Fruit fly (Drosophila melanogaster) whole organism, larva: ENCODE data around the gene Gr2a.
A peak's percentile ranks its signal among the peaks of the same experiment; 100 is the strongest.

Experiments used
- noc ChIP-seq: fragments of 200-800 bp; sonication (Bioruptor generic); optimal IDR thresholded peaks from 3 replicates; lab custom pipeline; 2019; ENCODE audit warnings: missing biosample characterization, mild to moderate bottlenecking, missing genetic modification characterization, moderate library complexity

The Gr2a gene

dm6 chrX:1452130-1452529, at the start of gene Gr2a:
Gene Gr2a, plus strand, starts transcription at chrX:1452430.
- TF ChIP-seq noc (tag; lab: Kevin White, UChicago): no peak

- TF ChIP-seq noc (tag; lab: Kevin White, UChicago): no peak
These were observed 47.2 kb upstream of the Gr2a start for dm6 chrX:1405012-1405411.

dm6 chrX:1405779-1406178, 46.5 kb upstream of the Gr2a start:
- no peak for TF ChIP-seq noc (tag; lab: Kevin White, UChicago)

dm6 chrX:1407683-1408082, 44.5 kb upstream of the Gr2a start:
- TF ChIP-seq noc (tag; lab: Kevin White, UChicago): no peak

- TF ChIP-seq noc (tag; lab: Kevin White, UChicago): no peak
These were observed 43.3 kb upstream of the Gr2a start, which contains the start of gene futsch for dm6 chrX:1408964-1409363. Gene futsch, plus strand, starts transcription at chrX:1409069.

dm6 chrX:1410312-1410711, 41.9 kb upstream of the Gr2a start:
- no peak for TF ChIP-seq noc (tag; lab: Kevin White, UChicago)

dm6 chrX:1411225-1411932, 40.9 kb upstream of the Gr2a start:
- TF ChIP-seq noc (tag; lab: Kevin White, UChicago): no peak

dm6 chrX:1414269-1414668, 38.0 kb upstream of the Gr2a start:
- no peak for TF ChIP-seq noc (tag; lab: Kevin White, UChicago)

- no peak for TF ChIP-seq noc (tag; lab: Kevin White, UChicago)
These were observed 2.6 kb downstream of the Gr2a start for dm6 chrX:1454837-1455236.

dm6 chrX:1456954-1457353, 4.7 kb downstream of the Gr2a start, which contains the start of gene CG14785:
Gene CG14785, minus strand, starts transcription at chrX:1457054.
- TF ChIP-seq noc (tag; lab: Kevin White, UChicago): no peak

- TF ChIP-seq noc (tag; lab: Kevin White, UChicago): no peak
These were observed 8.1 kb downstream of the Gr2a start, which contains the start of gene Lrpprc2 for dm6 chrX:1460278-1460872. Gene Lrpprc2, minus strand, starts transcription at chrX:1460617.

- no peak for TF ChIP-seq noc (tag; lab: Kevin White, UChicago)
These were observed 9.3 kb downstream of the Gr2a start, which contains the start of gene CG14787 for dm6 chrX:1461544-1461943. Gene CG14787, minus strand, starts transcription at chrX:1461676.

dm6 chrX:1464033-1464432, 11.8 kb downstream of the Gr2a start, which contains the start of gene Ns3:
Gene Ns3, minus strand, starts transcription at chrX:1464220.
- TF ChIP-seq noc (tag; lab: Kevin White, UChicago): no peak

dm6 chrX:1465707-1466504, 13.7 kb downstream of the Gr2a start, which contains the start of the genes O-fut2 and CG14777:
Gene O-fut2, minus strand, starts transcription at chrX:1465996.
Gene CG14777, plus strand, starts transcription at chrX:1466134.
- TF ChIP-seq noc (tag; lab: Kevin White, UChicago): no peak

- peak; percentile 22 for TF ChIP-seq noc (tag; lab: Kevin White, UChicago)
These were observed 14.5 kb downstream of the Gr2a start for dm6 chrX:1466505-1467381.
